Fruit fly (Drosophila melanogaster) whole organism, embryonic: ENCODE results near the gene Cyp4ac3.
A peak's percentile ranks its signal among the peaks of the same experiment; 100 is the strongest.

Experiments used
- Ada2b ChIP-seq: fragments of 200-800 bp; sonication (Bioruptor generic); IDR thresholded peaks from 2 replicates; pipeline ENCODE4 v1.3.6; 2022; ENCODE audit warnings: missing biosample characterization, missing genetic modification characterization
- Awh ChIP-seq: fragments of 200-800 bp; sonication (Bioruptor generic); IDR thresholded peaks from 2 replicates; pipeline ENCODE4, ENCODE4 v1.3.6; 2022; ENCODE audit warnings: missing biosample characterization, missing genetic modification characterization
- CG11504 ChIP-seq: fragments of 200-800 bp; sonication (Bioruptor generic); optimal IDR thresholded peaks from 3 replicates; lab custom pipeline; 2019; ENCODE audit warnings: missing biosample characterization, mild to moderate bottlenecking, missing genetic modification characterization, moderate library complexity
- CG12769 ChIP-seq: fragments of 200-800 bp; sonication (Bioruptor generic); optimal IDR thresholded peaks from 2 replicates; lab custom pipeline; 2019; ENCODE audit warnings: missing biosample characterization, mild to moderate bottlenecking, missing genetic modification characterization, moderate library complexity
- CG13894 ChIP-seq: fragments of 200-800 bp; sonication (Bioruptor generic); optimal IDR thresholded peaks from 3 replicates; lab custom pipeline; 2018; ENCODE audit warnings: missing biosample characterization, mild to moderate bottlenecking, missing genetic modification characterization, moderate library complexity
- CG14441 ChIP-seq: fragments of 200-800 bp; sonication (Bioruptor generic); IDR thresholded peaks from 2 replicates; pipeline ENCODE4 v1.3.6; 2022; ENCODE audit warnings: missing biosample characterization, missing genetic modification characterization
- CG1602 ChIP-seq: fragments of 200-800 bp; sonication (Bioruptor generic); optimal IDR thresholded peaks from 3 replicates; lab custom pipeline; 2016; ENCODE audit warnings: missing biosample characterization, missing genetic modification characterization
- CG16813 ChIP-seq: fragments of 200-800 bp; sonication (Bioruptor generic); IDR thresholded peaks from 3 replicates; pipeline ENCODE4 v1.3.6; 2022; ENCODE audit warnings: missing biosample characterization, missing genetic modification characterization; ENCODE audit not compliant: partially characterized antibody
- CG17328 ChIP-seq: fragments of 200-800 bp; sonication (Bioruptor generic); IDR thresholded peaks from 2 replicates; pipeline ENCODE4 v1.3.6; 2022; ENCODE audit warnings: missing biosample characterization, missing genetic modification characterization
- CG2129 ChIP-seq: fragments of 200-800 bp; sonication (Bioruptor generic); IDR thresholded peaks from 2 replicates; pipeline ENCODE4 v1.3.6; 2022; ENCODE audit warnings: missing biosample characterization, missing genetic modification characterization; ENCODE audit not compliant: partially characterized antibody
- CG2678 ChIP-seq: fragments of 200-800 bp; sonication (Bioruptor generic); optimal IDR thresholded peaks from 3 replicates; lab custom pipeline; 2019; ENCODE audit warnings: missing biosample characterization, mild to moderate bottlenecking, missing genetic modification characterization, moderate library complexity
- CG43689 ChIP-seq: fragments of 200-800 bp; sonication (Bioruptor generic); IDR thresholded peaks from 2 replicates; pipeline ENCODE4 v1.3.6; 2022; ENCODE audit warnings: missing biosample characterization, missing genetic modification characterization
- CG5245 ChIP-seq: fragments of 200-800 bp; sonication (Bioruptor generic); optimal IDR thresholded peaks from 3 replicates; lab custom pipeline; 2016; ENCODE audit warnings: missing biosample characterization, missing genetic modification characterization
- CG7372 ChIP-seq: fragments of 200-800 bp; sonication (Bioruptor generic); IDR thresholded peaks from 2 replicates; pipeline ENCODE4 v1.3.6; 2022; ENCODE audit warnings: missing biosample characterization, missing genetic modification characterization
- CG7987 ChIP-seq: fragments of 200-800 bp; sonication (Bioruptor generic); optimal IDR thresholded peaks from 2 replicates; lab custom pipeline; 2018; ENCODE audit warnings: missing biosample characterization, mild to moderate bottlenecking, missing genetic modification characterization, moderate library complexity
- CG8089 ChIP-seq: fragments of 200-800 bp; sonication (Bioruptor generic); optimal IDR thresholded peaks from 3 replicates; lab custom pipeline; 2016; ENCODE audit warnings: missing biosample characterization, missing genetic modification characterization
- CG8359 ChIP-seq: fragments of 200-800 bp; sonication (Bioruptor generic); optimal IDR thresholded peaks from 2 replicates; lab custom pipeline; 2017; ENCODE audit warnings: missing biosample characterization, mild to moderate bottlenecking, missing genetic modification characterization, borderline replicate concordance
- CG9215 ChIP-seq: fragments of 200-800 bp; sonication (Bioruptor generic); IDR thresholded peaks from 2 replicates; pipeline ENCODE4 v1.3.6; 2022; ENCODE audit warnings: missing biosample characterization, missing genetic modification characterization
- Dll ChIP-seq: fragments of 200-800 bp; sonication (Bioruptor generic); IDR thresholded peaks from 4 replicates; pipeline ENCODE4 v1.3.6; 2022; ENCODE audit warnings: missing biosample characterization, missing genetic modification characterization; ENCODE audit not compliant: partially characterized antibody
- Doc3 ChIP-seq: fragments of 200-800 bp; sonication (Bioruptor generic); IDR thresholded peaks from 3 replicates; pipeline ENCODE4 v1.3.6; 2022; ENCODE audit warnings: missing biosample characterization, missing genetic modification characterization; ENCODE audit not compliant: partially characterized antibody
- Drgx ChIP-seq: fragments of 200-800 bp; sonication (Bioruptor generic); IDR thresholded peaks from 2 replicates; pipeline ENCODE4 v1.3.6; 2022; ENCODE audit warnings: missing biosample characterization, missing genetic modification characterization
- ERR ChIP-seq: fragments of 200-800 bp; sonication (Bioruptor generic); optimal IDR thresholded peaks from 2 replicates; lab custom pipeline; 2016; ENCODE audit warnings: missing biosample characterization, missing genetic modification characterization
- Eip74EF ChIP-seq, 2 experiments: fragments of 200-800 bp in 1 of 2; fragments of >200 bp in 1 of 2; sonication (Bioruptor generic) in 1 of 2; optimal IDR thresholded peaks; 2 replicates each; lab custom pipeline; 2017 to 2019; ENCODE audit warnings: missing biosample characterization in 2 of 2, missing genetic modification characterization in 2 of 2, mild to moderate bottlenecking in 1 of 2, moderate library complexity in 1 of 2
- Fer3 ChIP-seq: fragments of 200-800 bp; sonication (Bioruptor generic); optimal IDR thresholded peaks from 2 replicates; lab custom pipeline; 2018; ENCODE audit warnings: missing biosample characterization, mild to moderate bottlenecking, missing genetic modification characterization, moderate library complexity
- HmgD ChIP-seq: fragments of 200-800 bp; sonication (Bioruptor generic); optimal IDR thresholded peaks from 3 replicates; lab custom pipeline; 2016; ENCODE audit warnings: missing biosample characterization, missing genetic modification characterization
- Hr3 ChIP-seq: fragments of 200-800 bp; sonication (Bioruptor generic); optimal IDR thresholded peaks from 3 replicates; lab custom pipeline; 2016; ENCODE audit warnings: missing biosample characterization, missing genetic modification characterization
- Hr51 ChIP-seq, 2 experiments: fragments of 200-800 bp; sonication (Bioruptor generic); optimal IDR thresholded peaks; 2 replicates in 1 of 2; 3 replicates in 1 of 2; lab custom pipeline; 2016 to 2018; ENCODE audit warnings: missing biosample characterization in 2 of 2, missing genetic modification characterization in 2 of 2, mild to moderate bottlenecking in 1 of 2, moderate library complexity in 1 of 2
- Lim3 ChIP-seq: fragments of 200-800 bp; sonication (Bioruptor generic); IDR thresholded peaks from 2 replicates; pipeline ENCODE4 v1.3.6; 2022; ENCODE audit warnings: missing biosample characterization, missing genetic modification characterization
- Med ChIP-seq: fragments of 200-800 bp; sonication (Bioruptor generic); peaks from one replicate; lab custom pipeline; 2016; ENCODE audit warnings: missing biosample characterization, missing genetic modification characterization, mild to moderate bottlenecking, inconsistent platforms, moderate library complexity
- Mes4 ChIP-seq: fragments of 200-800 bp; sonication (Bioruptor generic); optimal IDR thresholded peaks from 2 replicates; lab custom pipeline; 2016; ENCODE audit warnings: missing biosample characterization, missing genetic modification characterization
- PHDP ChIP-seq: fragments of 200-800 bp; sonication (Bioruptor generic); optimal IDR thresholded peaks from 3 replicates; lab custom pipeline; 2018; ENCODE audit warnings: missing biosample characterization, mild to moderate bottlenecking, missing genetic modification characterization, moderate library complexity
- Pdp1 ChIP-seq, 2 experiments: fragments of 200-800 bp; sonication (Bioruptor generic); optimal IDR thresholded peaks; 3 replicates each; lab custom pipeline; 2016; ENCODE audit warnings: missing biosample characterization in 2 of 2, missing genetic modification characterization in 2 of 2, mild to moderate bottlenecking in 1 of 2, moderate library complexity in 1 of 2
- Rfx ChIP-seq: fragments of 200-800 bp; sonication (Bioruptor generic); IDR thresholded peaks from 2 replicates; pipeline ENCODE4 v1.3.6; 2022; ENCODE audit warnings: missing biosample characterization, missing genetic modification characterization
- Vsx1 ChIP-seq: fragments of 200-800 bp; sonication (Bioruptor generic); optimal IDR thresholded peaks from 2 replicates; lab custom pipeline; 2017; ENCODE audit warnings: missing biosample characterization, mild to moderate bottlenecking, missing genetic modification characterization, missing genetic modification reagents
- abd-A ChIP-seq: fragments of 200-800 bp; sonication (Bioruptor generic); optimal IDR thresholded peaks from 3 replicates; lab custom pipeline; 2019; ENCODE audit warnings: missing biosample characterization, mild to moderate bottlenecking, missing genetic modification characterization, moderate library complexity
- dan ChIP-seq: fragments of 200-800 bp; sonication (Bioruptor generic); IDR thresholded peaks from 2 replicates; pipeline ENCODE4 v1.3.6; 2022; ENCODE audit warnings: missing biosample characterization, missing genetic modification characterization
- danr ChIP-seq: fragments of 200-800 bp; sonication (Bioruptor generic); IDR thresholded peaks from 2 replicates; pipeline ENCODE4 v1.3.6; 2022; ENCODE audit warnings: missing biosample characterization, missing genetic modification characterization
- dmrt11E ChIP-seq: fragments of 200-800 bp; sonication (Bioruptor generic); optimal IDR thresholded peaks from 3 replicates; lab custom pipeline; 2018; ENCODE audit warnings: missing biosample characterization, mild to moderate bottlenecking, missing genetic modification characterization, moderate library complexity
- fd102C ChIP-seq: fragments of 200-800 bp; sonication (Bioruptor generic); optimal IDR thresholded peaks from 2 replicates; lab custom pipeline; 2018; ENCODE audit warnings: missing biosample characterization, mild to moderate bottlenecking, missing genetic modification characterization, moderate library complexity
- fd64A ChIP-seq: fragments of 200-800 bp; sonication (Bioruptor generic); optimal IDR thresholded peaks from 3 replicates; lab custom pipeline; 2018; ENCODE audit warnings: missing biosample characterization, mild to moderate bottlenecking, missing genetic modification characterization
- gro ChIP-seq: fragments of 200-800 bp; sonication (Bioruptor generic); optimal IDR thresholded peaks from 2 replicates; lab custom pipeline; 2016; ENCODE audit warnings: missing biosample characterization, missing genetic modification characterization
- pfk ChIP-seq: fragments of 200-800 bp; sonication (Bioruptor generic); optimal IDR thresholded peaks from 2 replicates; lab custom pipeline; 2018; ENCODE audit warnings: missing biosample characterization, mild to moderate bottlenecking, missing genetic modification characterization, moderate library complexity
- sd ChIP-seq: fragments of 200-800 bp; sonication (Bioruptor generic); optimal IDR thresholded peaks from 3 replicates; lab custom pipeline; 2018; ENCODE audit warnings: missing biosample characterization, mild to moderate bottlenecking, missing genetic modification characterization, moderate library complexity
- slbo ChIP-seq: fragments of 200-800 bp; sonication (Bioruptor generic); IDR thresholded peaks from 2 replicates; pipeline ENCODE4 v1.3.6; 2022; ENCODE audit warnings: missing biosample characterization, missing genetic modification characterization
- sr ChIP-seq: fragments of 200-800 bp; sonication (Bioruptor generic); IDR thresholded peaks from 3 replicates; pipeline ENCODE4 v1.3.6; 2022; ENCODE audit warnings: missing biosample characterization, missing genetic modification characterization
- tx ChIP-seq: fragments of 200-800 bp; sonication (Bioruptor generic); optimal IDR thresholded peaks from 2 replicates; lab custom pipeline; 2016; ENCODE audit warnings: missing biosample characterization, missing genetic modification characterization
- unc-4 ChIP-seq: fragments of 200-800 bp; sonication (Bioruptor generic); IDR thresholded peaks from 2 replicates; pipeline ENCODE4 v1.3.6; 2022; ENCODE audit warnings: missing biosample characterization, missing genetic modification characterization; ENCODE audit not compliant: partially characterized antibody
- vvl ChIP-seq: fragments of 200-800 bp; sonication (Bioruptor generic); IDR thresholded peaks from 2 replicates; pipeline ENCODE4 v1.3.6; 2022; ENCODE audit warnings: missing biosample characterization, missing genetic modification characterization

The Cyp4ac3 gene

DNA sequence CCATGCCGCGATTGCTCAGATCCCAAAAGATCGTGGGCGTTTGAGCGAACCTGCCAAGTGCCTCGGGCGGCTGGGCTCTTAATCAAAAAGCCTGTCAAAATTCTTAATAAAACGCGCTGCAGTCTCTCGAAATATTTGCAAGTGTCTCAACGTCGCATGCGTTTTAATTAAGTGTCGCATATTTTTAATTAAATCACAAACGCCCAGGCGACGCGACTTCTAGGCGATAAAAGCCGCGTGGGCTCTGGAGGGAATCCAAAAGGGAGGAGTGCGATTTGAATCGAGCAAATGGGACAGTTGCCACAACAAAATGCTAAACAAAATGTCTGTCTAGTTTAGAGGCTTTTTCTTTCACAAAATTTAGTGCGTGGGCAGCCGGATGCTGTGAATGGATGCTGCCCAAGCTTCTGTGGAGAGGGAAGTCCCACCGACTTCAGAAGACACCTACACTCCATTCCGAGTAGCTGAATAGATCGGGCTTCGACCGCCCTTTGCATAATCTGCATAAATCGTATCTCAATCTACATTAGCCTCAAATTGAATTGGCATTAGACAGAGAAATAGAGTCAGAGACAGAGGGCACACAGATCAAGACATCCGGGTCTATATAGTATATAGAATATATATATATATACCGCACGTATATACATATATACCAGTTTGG is 41.3 kb upstream of the Cyp4ac3 start:
- TF ChIP-seq CG14441 = no peak
- peak; percentile 68 for TF ChIP-seq vvl (GFP tag; lab: Robert Waterston, UW)
- TF ChIP-seq Drgx (GFP tag; lab: Robert Waterston, UW) = no peak
- TF ChIP-seq Med = peak; percentile 40
- TF ChIP-seq Vsx1 = peak; percentile 30
- TF ChIP-seq Eip74EF (GFP tag; optimal IDR thresholded peaks at IDR 0.05; lab: Kevin White, UChicago) = peak in 1 of 2 experiments; percentile 45
- TF ChIP-seq CG8359 (GFP tag; lab: Kevin White, UChicago) = peak; percentile 94
- no peak for TF ChIP-seq HmgD (GFP tag; lab: Kevin White, UChicago)
- no peak for TF ChIP-seq Dll (GFP tag; lab: Robert Waterston, UW)
- TF ChIP-seq sd = peak; percentile 6
- TF ChIP-seq CG12769 (tag; lab: Kevin White, UChicago) = peak; percentile 61
- 0 out of 2 replicates have a peak, but pooled peaks have one; percentile 3 for TF ChIP-seq Rfx (GFP tag; lab: Robert Waterston, UW)
- peak; percentile 91 for TF ChIP-seq sr (GFP tag; lab: Robert Waterston, UW)
- TF ChIP-seq Ada2b (GFP tag; lab: Robert Waterston, UW) = no peak
- 0 out of 2 replicates have a peak, but pooled peaks have one; percentile 9 for TF ChIP-seq Awh (GFP tag; lab: Robert Waterston, UW)
- no peak for TF ChIP-seq Hr51 (GFP tag; optimal IDR thresholded peaks at IDR 0.05; lab: Kevin White, UChicago)
- no peak for TF ChIP-seq CG8089 (GFP tag; lab: Kevin White, UChicago)
- peak; percentile 54 for TF ChIP-seq abd-A (tag; lab: Kevin White, UChicago)
- no peak for TF ChIP-seq CG5245
- TF ChIP-seq CG13894 (tag; lab: Kevin White, UChicago) = peak; percentile 91
- TF ChIP-seq, all 482 proteins: peak for 12

DNA sequence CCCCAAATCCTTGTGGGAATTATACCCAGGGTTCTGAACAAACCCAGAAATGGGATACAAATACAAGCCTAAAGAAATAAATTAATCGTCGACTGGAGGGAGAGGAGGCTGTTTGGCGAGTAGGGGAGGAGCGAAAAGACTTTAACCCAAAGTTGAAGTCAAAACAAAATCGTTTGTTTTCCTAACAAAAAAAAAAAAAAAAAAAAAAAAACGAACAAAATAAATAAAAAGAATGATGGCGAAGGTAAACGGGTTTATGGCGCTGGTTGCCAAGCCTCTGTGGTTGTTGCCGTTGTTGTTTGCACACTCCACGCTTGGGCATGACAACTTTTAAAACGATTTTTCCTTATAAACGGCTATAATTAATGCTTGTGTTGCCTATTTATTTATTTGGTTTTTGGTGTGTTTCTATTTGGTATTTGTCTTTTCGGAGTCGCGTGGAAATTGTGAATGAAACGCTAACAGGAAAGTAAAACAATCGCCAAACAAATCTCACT is 39.7 kb upstream of the Cyp4ac3 start:
- TF ChIP-seq CG9215 (GFP tag; lab: Robert Waterston, UW) = no peak
- no peak for TF ChIP-seq danr (GFP tag; lab: Robert Waterston, UW)
- no peak for TF ChIP-seq Lim3 (GFP tag; lab: Robert Waterston, UW)
- no peak for TF ChIP-seq tx (GFP tag; lab: Kevin White, UChicago)
- no peak for TF ChIP-seq CG7987 (GFP tag; lab: Kevin White, UChicago)
- no peak for TF ChIP-seq Mes4 (GFP tag; lab: Kevin White, UChicago)
- no peak for TF ChIP-seq Hr3 (GFP tag; lab: Kevin White, UChicago)
- no peak for TF ChIP-seq CG7372 (GFP tag; lab: Robert Waterston, UW)
- peak; percentile 23 for TF ChIP-seq CG2678 (tag; lab: Kevin White, UChicago)
- no peak for TF ChIP-seq CG11504 (tag; lab: Kevin White, UChicago)
- TF ChIP-seq unc-4 (GFP tag; lab: Robert Waterston, UW) = no peak
- TF ChIP-seq pfk (GFP tag; lab: Kevin White, UChicago) = no peak
- TF ChIP-seq dmrt11E (tag; lab: Kevin White, UChicago) = no peak
- TF ChIP-seq PHDP (tag; lab: Kevin White, UChicago) = peak; percentile 3
- no peak for TF ChIP-seq Doc3 (GFP tag; lab: Robert Waterston, UW)
- TF ChIP-seq CG16813 (GFP tag; lab: Robert Waterston, UW) = no peak; the same call in 2 of the 3 replicates
- no peak for TF ChIP-seq CG2129 (GFP tag; lab: Robert Waterston, UW)
- TF ChIP-seq fd64A (GFP tag; lab: Kevin White, UChicago) = no peak
- no peak for TF ChIP-seq slbo (GFP tag; lab: Robert Waterston, UW)
- TF ChIP-seq Fer3 (tag; lab: Kevin White, UChicago) = no peak
- TF ChIP-seq ERR = no peak
- TF ChIP-seq Pdp1 (GFP tag; optimal IDR thresholded peaks at IDR 0.05; lab: Kevin White, UChicago) = no peak
- no peak for TF ChIP-seq CG43689
- TF ChIP-seq CG1602 (GFP tag; lab: Kevin White, UChicago) = no peak
- no peak for TF ChIP-seq CG17328
- peak; percentile 35 for TF ChIP-seq CG13894 (tag; lab: Kevin White, UChicago)
- TF ChIP-seq dan (GFP tag; lab: Robert Waterston, UW) = no peak
- TF ChIP-seq gro (GFP tag; lab: Kevin White, UChicago) = no peak
- TF ChIP-seq fd102C = no peak
